Worm (Caenorhabditis elegans): Measurements from ENCODE around the gene W06G6.20.

Gene W06G6.20

DNA sequence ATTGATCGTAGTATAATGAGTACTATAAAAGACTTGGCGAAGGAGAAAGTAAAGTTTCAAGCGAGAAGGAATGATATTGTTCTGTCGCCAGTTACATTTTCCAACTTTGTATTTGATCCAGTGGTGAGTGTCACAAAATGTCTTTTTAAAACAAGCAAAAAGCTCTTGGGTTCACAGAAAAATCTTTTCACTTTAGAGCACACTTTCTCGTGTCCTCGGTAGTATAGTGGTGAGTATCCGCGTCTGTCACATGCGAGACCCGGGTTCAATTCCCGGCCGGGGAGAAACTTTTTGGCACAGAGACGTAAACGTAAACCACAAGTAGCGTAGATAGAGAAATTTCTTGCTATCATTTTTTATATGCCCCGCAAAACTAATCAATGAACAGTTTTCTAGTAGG, 7.8 kb downstream of the W06G6.20 start:
- TF ChIP-seq mep-1 (tag; optimal IDR thresholded peaks at IDR 0.05): no peak
- TF ChIP-seq unc-120 (tag; optimal IDR thresholded peaks at IDR 0.05; ENCODE audit: poor library complexity, severe bottlenecking): no peak
- no peak for TF ChIP-seq nhr-28 (tag; optimal IDR thresholded peaks at IDR 0.05)
- no peak for TF ChIP-seq sem-2 (GFP tag; optimal IDR thresholded peaks at IDR 0.05)
- no peak for TF ChIP-seq ham-2 (GFP tag; optimal IDR thresholded peaks at IDR 0.05)
- no peak for TF ChIP-seq zip-8 (tag; optimal IDR thresholded peaks at IDR 0.05)
- no peak for TF ChIP-seq nhr-2 (tag; optimal IDR thresholded peaks at IDR 0.05)
- no peak for TF ChIP-seq unc-39 (tag; optimal IDR thresholded peaks at IDR 0.05)
- TF ChIP-seq blmp-1 (tag; optimal IDR thresholded peaks at IDR 0.05): no peak
- TF ChIP-seq pha-4 (tag; optimal IDR thresholded peaks at IDR 0.05): no peak
- no peak for TF ChIP-seq elt-3 (tag; optimal IDR thresholded peaks at IDR 0.05)
- TF ChIP-seq ces-1 (GFP tag; optimal IDR thresholded peaks at IDR 0.05): no peak
- TF ChIP-seq mab-5 (tag; optimal IDR thresholded peaks at IDR 0.05): no peak
- TF ChIP-seq M03D4.4 (tag; optimal IDR thresholded peaks at IDR 0.05): no peak
- no peak for TF ChIP-seq lin-32 (GFP tag; optimal IDR thresholded peaks at IDR 0.05)
- TF ChIP-seq drap-1 (GFP tag; optimal IDR thresholded peaks at IDR 0.05): no peak
- no peak for TF ChIP-seq sptf-1 (tag; optimal IDR thresholded peaks at IDR 0.05)
- no peak for TF ChIP-seq nhr-237 (tag; optimal IDR thresholded peaks at IDR 0.05)
- no peak for TF ChIP-seq elt-1 (tag; optimal IDR thresholded peaks at IDR 0.05; ENCODE audit: borderline replicate concordance, insufficient read depth)

- TF ChIP-seq ceh-43 (GFP tag; optimal IDR thresholded peaks at IDR 0.05): no peak
- TF ChIP-seq lsy-2 (tag; optimal IDR thresholded peaks at IDR 0.05): no peak
- no peak for TF ChIP-seq nhr-237 (tag; optimal IDR thresholded peaks at IDR 0.05)
- no peak for TF ChIP-seq elt-3 (tag; optimal IDR thresholded peaks at IDR 0.05)
- TF ChIP-seq blmp-1 (tag; optimal IDR thresholded peaks at IDR 0.05): no peak
- no peak for TF ChIP-seq mep-1 (tag; optimal IDR thresholded peaks at IDR 0.05)
- no peak for TF ChIP-seq nhr-2 (tag; optimal IDR thresholded peaks at IDR 0.05)
- no peak for TF ChIP-seq unc-120 (tag; optimal IDR thresholded peaks at IDR 0.05; ENCODE audit: poor library complexity, severe bottlenecking)
- no peak for TF ChIP-seq snpc-4 (tag; optimal IDR thresholded peaks at IDR 0.05)
- no peak for TF ChIP-seq lin-13 (tag; optimal IDR thresholded peaks at IDR 0.05)
- no peak for TF ChIP-seq zip-8 (tag; optimal IDR thresholded peaks at IDR 0.05)
- TF ChIP-seq mls-2 (tag; optimal IDR thresholded peaks at IDR 0.05): no peak
- TF ChIP-seq bed-3 (GFP tag; optimal IDR thresholded peaks at IDR 0.05): no peak
- no peak for TF ChIP-seq ces-1 (GFP tag; optimal IDR thresholded peaks at IDR 0.05)
- no peak for TF ChIP-seq tbx-8 (GFP tag; optimal IDR thresholded peaks at IDR 0.05)
These were observed 10.0 kb downstream of the W06G6.20 start, which contains the start of gene srw-76 for ce11 chrV:16638204-16638603. Gene srw-76, minus strand, starts transcription at chrV:16638304.

- TF ChIP-seq mab-5 (tag; optimal IDR thresholded peaks at IDR 0.05) (no peak), ztf-11 (tag; optimal IDR thresholded peaks at IDR 0.05) (no peak), elt-3 (tag; optimal IDR thresholded peaks at IDR 0.05) (no peak), elt-1 (tag; optimal IDR thresholded peaks at IDR 0.05; ENCODE audit: borderline replicate concordance, insufficient read depth) (no peak), zip-8 (tag; optimal IDR thresholded peaks at IDR 0.05) (no peak), nhr-12 (tag; optimal IDR thresholded peaks at IDR 0.05) (no peak), mls-2 (tag; optimal IDR thresholded peaks at IDR 0.05) (no peak), hlh-1 (tag; optimal IDR thresholded peaks at IDR 0.05) (no peak), M03D4.4 (tag; optimal IDR thresholded peaks at IDR 0.05) (no peak), sptf-1 (tag; optimal IDR thresholded peaks at IDR 0.05) (no peak), ham-2 (GFP tag; optimal IDR thresholded peaks at IDR 0.05) (no peak), nhr-237 (tag; optimal IDR thresholded peaks at IDR 0.05) (no peak), nhr-76 (tag; optimal IDR thresholded peaks at IDR 0.05) (no peak), lin-13 (tag; optimal IDR thresholded peaks at IDR 0.05) (no peak), cnd-1 (tag; optimal IDR thresholded peaks at IDR 0.05) (no peak), nhr-2 (tag; optimal IDR thresholded peaks at IDR 0.05) (no peak)
These were observed 12.3 kb downstream of the W06G6.20 start, which contains the start of gene mltn-11 for ce11 chrV:16635911-16636310. Gene mltn-11, plus strand, starts transcription at chrV:16636186.

- TF ChIP-seq ceh-43 (GFP tag; optimal IDR thresholded peaks at IDR 0.05): no peak
- no peak for TF ChIP-seq mls-2 (tag; optimal IDR thresholded peaks at IDR 0.05)
- no peak for TF ChIP-seq bed-3 (GFP tag; optimal IDR thresholded peaks at IDR 0.05)
- no peak for TF ChIP-seq lin-32 (GFP tag; optimal IDR thresholded peaks at IDR 0.05)
- no peak for TF ChIP-seq zip-8 (tag; optimal IDR thresholded peaks at IDR 0.05)
- no peak for TF ChIP-seq nhr-12 (tag; optimal IDR thresholded peaks at IDR 0.05)
- TF ChIP-seq nhr-76 (tag; optimal IDR thresholded peaks at IDR 0.05): no peak
- no peak for TF ChIP-seq nhr-2 (tag; optimal IDR thresholded peaks at IDR 0.05)
- no peak for TF ChIP-seq elt-3 (tag; optimal IDR thresholded peaks at IDR 0.05)
- no peak for TF ChIP-seq hlh-1 (tag; optimal IDR thresholded peaks at IDR 0.05)
- TF ChIP-seq blmp-1 (tag; optimal IDR thresholded peaks at IDR 0.05): no peak
- TF ChIP-seq ztf-11 (tag; optimal IDR thresholded peaks at IDR 0.05): no peak
- TF ChIP-seq tbx-8 (GFP tag; optimal IDR thresholded peaks at IDR 0.05): no peak
- TF ChIP-seq lsy-2 (tag; optimal IDR thresholded peaks at IDR 0.05): no peak
- no peak for TF ChIP-seq nhr-28 (tag; optimal IDR thresholded peaks at IDR 0.05)
- TF ChIP-seq sptf-1 (tag; optimal IDR thresholded peaks at IDR 0.05): no peak
- no peak for TF ChIP-seq lin-13 (tag; optimal IDR thresholded peaks at IDR 0.05)
- no peak for TF ChIP-seq mab-5 (tag; optimal IDR thresholded peaks at IDR 0.05)
- TF ChIP-seq unc-62 (GFP tag; optimal IDR thresholded peaks at IDR 0.05): no peak
These were observed 18.6 kb downstream of the W06G6.20 start, which contains the start of gene srd-21 for ce11 chrV:16629600-16629999. Gene srd-21, plus strand, starts transcription at chrV:16629900.
